Fruit fly (Drosophila melanogaster): ENCODE results near the gene CG11029.
A peak's percentile ranks its signal among the peaks of the same experiment; 100 is the strongest.

The CG11029 gene

dm6 chr2L:5771179-5771578 is 25.2 kb downstream of the CG11029 start (continued):
- TF ChIP-seq HmgD (GFP tag; optimal IDR thresholded peaks at IDR 0.05) (peak; percentile 65), Fer2 (tag; optimal IDR thresholded peaks at IDR 0.05) (no peak), sd (tag; optimal IDR thresholded peaks at IDR 0.05) (no peak), tx (GFP tag; optimal IDR thresholded peaks at IDR 0.05) (no peak), ems (GFP tag; optimal IDR thresholded peaks at IDR 0.05) (no peak), CG12071 (GFP tag; optimal IDR thresholded peaks at IDR 0.05) (no peak), CG4854 (GFP tag; optimal IDR thresholded peaks at IDR 0.05) (peak; percentile 14), zen2 (GFP tag; IDR thresholded peaks at IDR 0.05; ENCODE audit: partially characterized antibody) (no peak), CG18011 (GFP tag; optimal IDR thresholded peaks at IDR 0.05) (no peak), chinmo (GFP tag; IDR thresholded peaks at IDR 0.05; ENCODE audit: partially characterized antibody) (0 out of 4 replicates have a peak, but pooled peaks have one; percentile 8), D19A (tag; optimal IDR thresholded peaks at IDR 0.05) (no peak), CG9797 (GFP tag; optimal IDR thresholded peaks at IDR 0.05) (no peak), exex (tag; optimal IDR thresholded peaks at IDR 0.05) (no peak), sima (GFP tag; optimal IDR thresholded peaks at IDR 0.05) (no peak), disco-r (GFP tag; optimal IDR thresholded peaks at IDR 0.05) (no peak), CG8924 (tag; optimal IDR thresholded peaks at IDR 0.05) (no peak), CG4282 (GFP tag; optimal IDR thresholded peaks at IDR 0.05) (no peak), hth (optimal IDR thresholded peaks at IDR 0.05) (no peak), D19B (GFP tag; optimal IDR thresholded peaks at IDR 0.05) (no peak), D (optimal IDR thresholded peaks at IDR 0.05) (no peak), D (GFP tag; optimal IDR thresholded peaks at IDR 0.05) (no peak), grn (GFP tag; optimal IDR thresholded peaks at IDR 0.05) (no peak), CG15011 (GFP tag; optimal IDR thresholded peaks at IDR 0.05) (no peak), eve (GFP tag; optimal IDR thresholded peaks at IDR 0.05) (no peak), CG34224 (GFP tag; IDR thresholded peaks at IDR 0.05; ENCODE audit: partially characterized antibody) (no peak), zen (tag; optimal IDR thresholded peaks at IDR 0.05) (no peak), ftz-f1 (GFP tag; optimal IDR thresholded peaks at IDR 0.05) (no peak), CG8478 (optimal IDR thresholded peaks at IDR 0.05) (no peak), luna (GFP tag; optimal IDR thresholded peaks at IDR 0.05) (no peak), run (tag; optimal IDR thresholded peaks at IDR 0.05) (no peak), Sry-β (GFP tag; optimal IDR thresholded peaks at IDR 0.05) (no peak), CG16815 (GFP tag; optimal IDR thresholded peaks at IDR 0.05) (no peak), bsh (GFP tag; optimal IDR thresholded peaks at IDR 0.05) (no peak), pho (GFP tag; optimal IDR thresholded peaks at IDR 0.05) (no peak), NC2α (GFP tag; optimal IDR thresholded peaks at IDR 0.05) (no peak), CG18476 (GFP tag; optimal IDR thresholded peaks at IDR 0.05) (no peak), Bteb2 (GFP tag; optimal IDR thresholded peaks at IDR 0.05) (no peak), CG17385 (GFP tag; optimal IDR thresholded peaks at IDR 0.05) (no peak), CG6683 (GFP tag; optimal IDR thresholded peaks at IDR 0.05) (no peak), CG8388 (GFP tag; optimal IDR thresholded peaks at IDR 0.05) (no peak), nom (GFP tag; optimal IDR thresholded peaks at IDR 0.05) (no peak), CG1603 (tag; optimal IDR thresholded peaks at IDR 0.05) (no peak), yki (optimal IDR thresholded peaks at IDR 0.05) (peak; percentile 52), slbo (GFP tag; IDR thresholded peaks at IDR 0.05) (peak; percentile 74), caup (GFP tag; optimal IDR thresholded peaks at IDR 0.05; ENCODE audit: severe bottlenecking) (no peak), CG31388 (GFP tag; optimal IDR thresholded peaks at IDR 0.05) (no peak), CG34376 (GFP tag; optimal IDR thresholded peaks at IDR 0.05) (no peak), Vsx1 (GFP tag; optimal IDR thresholded peaks at IDR 0.05) (no peak), dm (GFP tag; optimal IDR thresholded peaks at IDR 0.05) (no peak), twi (tag; optimal IDR thresholded peaks at IDR 0.05) (no peak), mld (GFP tag; IDR thresholded peaks at IDR 0.05; ENCODE audit: partially characterized antibody) (no peak), tgo (GFP tag; IDR thresholded peaks at IDR 0.05) (peak; percentile 52)

All from whole organism, embryonic.